Fruit fly (Drosophila melanogaster) ovary, adult (tissue): ENCODE measurements around the gene mRpL1.

Experiments
- CG17801 ChIP-seq: fragments of 200-800 bp; optimal IDR thresholded peaks from 2 replicates; lab custom pipeline; 2019; ENCODE audit warnings: missing biosample characterization, mild to moderate bottlenecking, missing genetic modification characterization, moderate library complexity; ENCODE audit not compliant: partially characterized antibody

mRpL1 gene

DNA sequence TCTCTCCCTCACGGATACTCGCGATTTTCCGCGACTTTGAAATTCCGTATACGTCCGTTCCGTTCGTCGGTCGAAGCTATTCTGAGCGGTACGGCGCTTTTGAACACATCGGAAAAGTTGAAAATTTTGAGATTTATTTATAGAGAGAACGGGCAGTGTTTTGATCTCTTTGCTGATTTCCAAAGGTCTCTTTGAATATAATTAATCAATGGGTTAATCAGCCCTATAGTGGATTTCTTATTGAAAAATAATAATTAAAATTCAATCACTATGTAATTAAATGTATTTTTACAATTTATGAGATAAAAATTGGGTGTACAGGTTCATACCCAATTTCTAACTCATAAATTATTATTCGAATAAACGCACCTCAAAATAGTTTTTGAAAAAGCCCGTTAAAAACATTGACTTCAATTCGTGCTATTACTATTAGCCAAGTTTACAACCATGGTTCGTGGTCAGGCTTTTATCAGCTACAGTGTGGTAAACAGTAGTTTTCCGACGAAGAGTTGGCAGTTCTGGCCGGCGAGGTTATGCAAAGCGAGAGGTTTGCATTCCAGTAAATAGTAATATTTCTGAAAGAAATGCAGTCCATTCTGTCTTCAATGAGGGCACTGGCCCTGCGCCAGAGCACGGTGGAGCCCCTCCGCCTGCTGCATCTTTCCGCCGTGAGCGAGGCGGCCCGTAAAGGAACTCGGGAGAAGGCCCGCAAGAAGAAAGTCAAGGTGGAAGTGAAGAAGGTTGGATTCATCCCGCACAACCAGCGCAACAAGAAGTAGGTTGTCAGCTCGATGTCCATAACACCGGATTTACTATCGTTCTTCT, at the start of gene mRpL1, which contains the start of gene CG9626:
mRpL1 (plus strand) TSS at position 513 of the 825 bp plus-strand sequence.
CG9626 (minus strand) TSS at position 51 of the 825 bp plus-strand sequence.
- no peak for TF ChIP-seq CG17801

DNA sequence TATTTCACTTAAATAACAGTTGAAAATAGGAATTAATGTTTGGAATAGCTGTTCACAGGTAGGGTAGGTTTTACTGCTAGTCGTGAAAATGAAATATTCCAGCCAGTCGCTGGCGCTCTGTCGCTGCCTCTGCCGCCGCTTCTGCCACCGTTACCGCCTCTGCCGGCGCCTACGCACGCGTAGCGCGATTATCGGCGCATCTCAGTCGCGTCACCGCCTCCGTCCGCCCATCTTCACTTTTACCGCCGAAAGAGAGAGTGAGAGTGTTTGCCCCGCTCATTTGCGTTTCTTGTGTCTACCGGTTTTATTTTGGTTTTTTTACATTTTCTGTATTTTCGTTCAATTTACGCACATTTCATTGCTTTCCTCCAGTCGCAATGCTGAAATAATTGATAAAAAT, 49.7 kb upstream of the mRpL1 start:
- no peak for TF ChIP-seq CG17801

DNA sequence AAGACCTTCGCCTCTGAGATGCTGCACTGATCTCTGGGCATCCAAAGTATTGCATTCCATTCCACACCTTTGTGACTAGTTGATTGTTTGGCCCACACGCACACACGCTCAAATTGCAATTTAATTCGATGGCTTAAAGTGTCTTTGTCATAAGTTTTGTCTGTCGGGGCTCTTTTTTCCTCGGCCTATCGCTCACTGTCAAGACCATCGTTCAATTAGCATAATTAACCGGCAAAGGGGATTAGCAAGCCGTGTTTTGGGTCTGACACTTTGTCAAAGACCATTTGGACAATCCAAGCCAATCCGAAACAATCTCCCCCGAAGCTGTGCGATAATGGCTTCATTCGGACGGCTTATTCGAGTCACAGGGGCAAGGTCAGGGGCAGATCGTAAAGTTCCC, 46.9 kb upstream of the mRpL1 start:
- no peak for TF ChIP-seq CG17801

DNA sequence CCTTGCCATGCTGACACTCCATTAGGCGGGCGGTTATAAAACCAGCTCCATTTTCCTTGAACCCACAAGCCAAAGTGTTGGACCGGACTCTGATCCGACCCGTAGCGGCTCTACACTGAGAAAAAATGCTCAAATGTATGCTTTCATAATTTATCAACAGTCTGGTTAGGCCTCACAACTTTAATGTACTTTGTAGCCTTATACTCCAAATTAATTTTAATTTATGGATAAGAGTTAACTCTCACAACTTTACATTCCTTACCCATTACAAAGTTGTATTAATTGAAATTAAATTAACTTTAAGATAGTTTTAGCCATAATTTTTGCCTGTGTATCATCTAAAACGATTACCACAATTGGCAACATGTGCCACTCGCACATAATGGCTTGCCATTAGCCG, 45.2 kb upstream of the mRpL1 start:
- no peak for TF ChIP-seq CG17801

DNA sequence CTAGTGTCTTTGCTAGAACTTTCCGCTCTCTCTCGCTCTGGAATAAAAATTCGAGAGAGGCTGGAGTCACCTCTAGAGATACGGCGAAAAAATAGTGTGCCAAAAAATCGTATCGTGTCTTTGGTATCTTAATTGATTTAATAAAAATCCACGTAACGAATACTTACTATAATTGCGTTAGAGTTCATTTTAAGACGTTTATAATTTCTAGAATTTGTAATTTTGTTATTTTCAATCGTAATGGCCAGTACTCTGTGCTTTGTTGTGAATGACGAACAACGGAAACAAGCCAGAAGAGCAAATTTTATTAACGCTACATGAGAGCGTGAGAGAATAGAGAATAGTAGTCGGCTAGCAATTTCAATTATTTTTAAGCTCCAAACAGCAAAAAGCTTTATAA, 39.6 kb upstream of the mRpL1 start:
- TF ChIP-seq CG17801: peak; percentile 9

DNA sequence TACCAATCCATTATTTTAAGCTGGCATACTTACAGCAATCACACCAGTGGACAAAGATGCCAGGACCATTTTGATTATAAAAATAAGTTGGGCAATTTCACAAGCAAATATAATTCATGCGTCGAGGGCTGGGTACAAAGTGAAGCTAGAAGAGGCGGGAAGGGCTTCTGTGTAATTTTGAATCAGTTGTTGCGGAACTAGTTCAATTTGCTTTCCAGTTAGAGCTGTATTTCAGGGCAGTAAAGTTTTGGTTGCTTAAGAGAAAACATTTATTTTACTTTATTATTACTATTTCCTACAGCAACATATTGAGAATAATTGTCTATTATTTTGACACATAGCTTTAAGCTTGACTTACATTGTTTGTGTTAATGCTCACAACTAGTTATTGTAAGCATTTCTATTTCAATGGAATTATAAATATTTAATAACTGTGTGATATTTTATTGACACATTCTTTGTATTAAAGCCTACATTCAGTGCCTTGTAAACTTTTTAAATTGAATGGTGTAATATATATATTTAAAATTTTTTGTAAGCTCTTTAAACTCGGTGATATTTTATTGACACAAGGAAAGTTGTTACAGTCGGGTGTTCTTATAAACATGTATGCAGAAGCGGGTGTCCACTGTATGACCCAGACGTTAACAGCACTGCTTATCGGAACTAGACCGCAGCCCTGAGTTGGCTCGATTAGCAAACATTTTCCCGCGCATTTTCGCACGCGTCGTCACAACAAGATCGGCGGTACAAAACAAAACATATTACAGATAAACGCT, 36.7 kb upstream of the mRpL1 start, which contains the start of the genes RPA1 and Mcm2:
RPA1 (minus strand) TSS at position 150 of the 779 bp plus-strand sequence.
Mcm2 (plus strand) TSS at position 669 of the 779 bp plus-strand sequence.
- TF ChIP-seq CG17801: peak; percentile 73

DNA sequence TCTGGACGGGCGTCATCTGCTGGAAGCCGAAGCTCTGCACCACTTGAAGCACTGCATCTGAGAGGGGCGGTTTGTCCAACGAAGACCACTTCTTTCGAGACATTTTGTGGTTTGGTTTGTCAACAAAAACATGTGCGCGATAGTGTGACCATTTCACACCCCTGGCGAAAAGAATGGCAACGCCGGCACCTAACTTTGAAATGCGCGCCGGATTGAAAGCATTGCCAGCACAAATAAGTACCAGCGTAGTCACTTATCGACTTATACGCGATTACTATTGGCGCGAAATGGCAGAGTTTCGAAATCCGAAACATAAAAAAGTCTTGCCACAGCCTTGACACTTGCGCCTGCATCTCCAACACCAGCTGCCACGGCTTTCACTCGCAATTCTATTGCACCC, 31.5 kb upstream of the mRpL1 start, which contains the start of gene CG9630:
CG9630 (minus strand) TSS at position 157 of the 400 bp plus-strand sequence.
- TF ChIP-seq CG17801: peak; percentile 2

DNA sequence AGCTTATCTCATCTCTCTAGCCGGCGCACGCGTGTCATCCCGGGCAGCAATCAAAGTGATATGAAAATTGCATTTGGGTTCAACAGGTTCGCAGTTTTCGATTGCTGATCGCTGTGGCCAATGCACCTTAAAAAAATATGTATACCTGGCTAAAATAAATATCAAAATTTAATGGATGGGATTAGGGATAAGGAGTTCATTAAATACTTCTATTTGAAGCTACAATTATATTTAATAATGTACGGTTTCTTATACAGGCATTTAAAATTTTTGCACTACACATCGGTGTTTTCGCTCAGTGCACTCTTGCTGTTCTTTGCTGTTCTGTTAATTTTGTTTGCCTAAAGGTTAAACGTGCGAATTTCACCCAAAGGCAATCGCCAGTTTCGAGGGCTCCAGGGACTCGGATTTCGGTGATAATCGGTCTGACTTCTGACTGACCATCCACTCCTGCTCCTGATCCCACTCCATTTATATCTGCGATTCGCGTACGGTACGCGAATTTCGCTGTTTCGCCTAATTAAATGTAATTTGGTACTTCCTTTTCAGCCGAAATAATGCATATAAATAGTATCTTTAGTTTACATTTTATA, 28.6 kb upstream of the mRpL1 start:
- no peak for TF ChIP-seq CG17801

DNA sequence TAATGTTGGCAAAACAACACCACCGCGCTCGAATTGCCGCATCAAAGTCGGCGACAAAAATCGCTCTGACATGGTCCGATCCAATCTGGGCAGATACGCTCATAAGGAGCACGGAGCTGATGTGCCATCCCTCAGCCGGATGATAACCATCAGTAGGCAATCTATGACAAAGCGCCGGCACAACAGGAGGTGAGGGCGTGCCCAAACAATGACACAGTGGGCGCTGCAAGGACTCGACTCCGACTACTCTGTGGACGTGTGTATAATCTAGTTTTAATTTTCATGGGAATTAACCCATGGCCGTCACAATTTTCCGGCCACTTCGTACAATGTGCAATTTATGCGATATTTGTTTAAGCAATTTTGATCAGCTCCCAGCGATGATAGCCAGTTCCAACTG, 26.2 kb upstream of the mRpL1 start:
- TF ChIP-seq CG17801: no peak

DNA sequence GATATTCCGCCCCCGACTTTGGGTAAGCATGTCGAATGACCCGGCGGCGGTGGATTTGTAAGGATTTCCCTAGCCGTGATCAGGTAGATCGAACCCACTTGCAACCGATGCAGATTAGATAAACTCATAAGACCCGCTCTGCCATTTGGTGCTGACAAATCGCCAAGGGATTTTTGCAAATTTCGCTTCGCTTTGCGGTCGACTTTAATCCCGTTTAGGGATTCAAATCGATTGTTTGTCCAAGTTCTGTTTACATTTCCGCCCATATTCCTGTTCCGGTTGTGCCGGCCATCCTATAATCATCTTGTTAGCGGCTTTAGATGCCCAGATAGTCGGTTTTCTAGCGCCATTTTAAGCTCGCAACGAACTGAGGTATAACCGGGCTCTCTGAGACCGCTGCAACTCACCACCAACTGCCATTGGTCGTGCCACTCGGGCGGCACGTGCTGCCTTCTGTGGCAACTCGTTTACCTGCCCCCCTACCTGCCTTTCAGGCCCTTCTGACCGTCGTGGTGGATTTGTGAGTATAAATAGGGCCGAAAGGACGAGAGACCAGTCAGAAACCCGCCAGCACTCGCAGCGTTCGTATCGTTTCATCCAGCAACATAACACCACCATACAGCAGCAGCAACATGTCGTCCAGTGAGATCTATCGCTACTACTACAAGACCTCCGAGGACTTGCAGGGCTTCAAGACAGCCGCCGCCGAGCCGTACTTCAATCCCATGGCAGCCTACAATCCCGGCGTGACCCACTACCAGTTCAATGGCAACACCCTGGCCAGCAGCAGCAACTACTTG, 23.5 kb upstream of the mRpL1 start, which contains the start of gene ato:
ato (plus strand) TSS at position 559 of the 800 bp plus-strand sequence.
- no peak for TF ChIP-seq CG17801

DNA sequence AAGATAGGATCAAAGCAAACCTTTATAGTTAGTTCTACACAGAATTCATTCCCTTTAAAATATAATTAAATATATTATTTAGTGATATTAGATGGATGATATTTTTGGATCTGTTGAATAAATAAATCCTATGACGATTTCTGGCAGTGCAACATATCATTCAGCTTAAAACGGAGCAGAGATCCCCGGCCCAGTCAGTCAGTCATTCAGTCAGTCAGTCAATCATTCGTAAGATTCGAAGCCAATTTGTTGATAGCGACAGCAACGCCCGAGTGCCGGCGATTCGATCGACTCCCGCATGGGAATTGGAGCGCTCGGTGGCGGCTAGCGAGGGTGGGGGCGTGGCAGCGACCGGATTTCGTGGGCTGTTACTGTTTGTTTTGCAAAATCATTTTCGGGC, 21.3 kb upstream of the mRpL1 start:
- no peak for TF ChIP-seq CG17801

DNA sequence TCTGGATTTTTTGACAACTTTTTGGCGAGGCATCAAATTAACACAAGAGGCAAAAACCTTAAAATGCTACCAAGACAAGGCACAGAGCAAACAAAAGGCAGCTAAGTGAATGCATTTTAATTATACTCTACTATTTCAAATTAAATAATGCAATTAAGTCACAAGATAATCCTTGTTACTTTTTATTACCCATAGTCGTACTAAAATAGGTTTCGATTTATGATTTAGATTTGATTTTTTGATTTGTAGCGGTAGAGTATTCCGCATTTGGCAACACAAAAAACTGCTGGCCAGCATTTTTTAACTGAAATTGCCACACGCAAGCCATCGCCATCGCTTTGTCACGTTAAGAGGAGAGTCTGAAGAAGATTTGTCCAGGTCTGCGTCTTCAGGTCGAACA, 18.5 kb upstream of the mRpL1 start:
- no peak for TF ChIP-seq CG17801

DNA sequence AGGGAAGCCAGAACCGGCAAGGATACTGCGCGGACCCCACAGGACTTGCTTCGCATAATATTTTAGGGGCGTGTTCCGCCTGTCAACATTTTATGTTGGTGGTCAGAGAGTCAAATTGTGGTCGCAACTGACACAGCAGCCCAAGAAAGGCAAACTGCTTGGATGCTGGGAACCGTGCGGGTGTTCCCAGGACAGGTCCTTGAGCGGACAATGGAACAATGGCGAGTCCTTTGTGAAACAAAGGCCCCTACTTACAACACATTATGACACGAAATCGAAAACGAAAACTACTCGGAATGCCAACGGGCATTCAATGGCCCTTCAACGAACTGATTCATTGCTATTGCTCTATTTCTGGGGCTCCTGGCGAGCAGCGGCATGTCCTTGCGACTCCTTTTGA, 17.0 kb upstream of the mRpL1 start:
- no peak for TF ChIP-seq CG17801

DNA sequence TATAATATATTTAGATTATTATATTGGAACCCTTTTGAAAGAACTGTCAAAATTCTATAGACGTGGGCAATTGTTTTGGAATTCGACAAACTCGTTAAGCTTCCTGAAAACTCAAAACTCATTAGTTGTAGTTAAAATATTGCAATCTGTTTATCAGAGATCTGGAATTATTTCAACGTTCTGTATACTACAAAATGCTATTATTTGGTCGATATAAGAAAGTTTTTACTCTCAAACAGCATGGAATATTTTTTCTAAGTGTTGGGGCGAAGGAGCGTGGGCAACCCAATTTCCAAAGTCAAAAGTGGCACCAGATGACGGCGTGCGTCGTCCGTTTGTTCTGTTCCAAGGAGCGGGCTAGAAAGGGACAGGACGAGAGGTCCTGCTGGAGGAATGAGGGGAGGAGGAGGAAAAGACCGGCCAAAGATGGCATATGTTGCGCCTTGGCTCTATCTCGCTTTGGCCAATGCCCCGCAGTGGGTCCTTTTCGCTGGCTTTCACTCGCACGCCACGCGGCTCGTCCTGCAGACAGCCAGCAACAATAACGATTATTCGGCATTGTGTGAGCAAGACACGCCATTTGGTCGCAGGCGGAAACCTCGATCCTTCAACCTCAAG, 15.4 kb upstream of the mRpL1 start:
- no peak for TF ChIP-seq CG17801

DNA sequence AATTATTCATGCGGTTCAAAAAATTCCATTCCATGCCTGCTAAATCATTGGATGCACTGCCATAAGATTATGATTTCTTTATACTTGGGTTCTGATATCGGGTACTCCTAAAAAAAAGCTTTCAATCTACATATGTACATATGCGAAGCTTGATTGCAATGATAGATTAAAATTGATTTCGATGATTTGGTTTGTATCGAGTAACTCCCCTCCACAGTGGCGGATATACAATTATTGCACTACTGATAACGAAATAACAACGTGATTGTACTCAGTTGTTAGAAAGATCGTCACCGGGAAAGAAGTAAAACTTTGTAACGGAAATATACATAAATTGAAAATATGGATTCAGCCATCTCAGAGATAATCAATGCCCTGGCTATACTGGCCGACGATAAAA, 13.5 kb upstream of the mRpL1 start, which contains the start of gene Nazo:
Nazo (plus strand) TSS at position 180 of the 400 bp plus-strand sequence.
- TF ChIP-seq CG17801: no peak
